ENCODE assay signal across 5 worm cellular contexts in genomic region chrX:15276241-15276640, ce11.
TF ChIP-seq lines count a peak whose summit lies in the region.

No protein-coding gene starts in this region.

TF ChIP-seq in whole organism, L1 larva, 84 proteins besides CTCF, POLR2A, EP300 and RAD21:
- TF ChIP-seq elt-2 (tag; optimal IDR thresholded peaks at IDR 0.05; lab: Kevin White, UChicago) (peak; percentile 39), unc-86 (tag; optimal IDR thresholded peaks at IDR 0.05; lab: Kevin White, UChicago) (no peak), pqm-1 (tag; optimal IDR thresholded peaks at IDR 0.05; lab: Kevin White, UChicago) (peak; percentile 22)

TF ChIP-seq in whole organism, L2 larva, 48 proteins besides CTCF, POLR2A, EP300 and RAD21:
- TF ChIP-seq mbf-1 (tag; optimal IDR thresholded peaks at IDR 0.05; lab: Kevin White, UChicago) = no peak
- no peak for TF ChIP-seq ztf-1 (GFP tag; conservative IDR thresholded peaks at IDR 0.05; lab: Robert Waterston, UW)
- no peak for TF ChIP-seq nhr-12 (tag; optimal IDR thresholded peaks at IDR 0.05; lab: Kevin White, UChicago)
- TF ChIP-seq peb-1 (tag; optimal IDR thresholded peaks at IDR 0.05; lab: Kevin White, UChicago) = no peak
- TF ChIP-seq nhr-21 (tag; optimal IDR thresholded peaks at IDR 0.05; lab: Kevin White, UChicago) = no peak
- peak; percentile 46 for TF ChIP-seq sma-9 (GFP tag; optimal IDR thresholded peaks at IDR 0.05; lab: Kevin White, UChicago)
- TF ChIP-seq sma-9 (tag; optimal IDR thresholded peaks at IDR 0.05; lab: Kevin White, UChicago) = no peak
- TF ChIP-seq Y55F3AM.14 (GFP tag; optimal IDR thresholded peaks at IDR 0.05; lab: Kevin White, UChicago) = no peak
- TF ChIP-seq nhr-237 (tag; optimal IDR thresholded peaks at IDR 0.05; lab: Kevin White, UChicago) = no peak
- TF ChIP-seq dmd-4 (tag; optimal IDR thresholded peaks at IDR 0.05; lab: Kevin White, UChicago) = no peak

TF ChIP-seq in whole organism, L3 larva, 47 proteins besides CTCF, POLR2A, EP300 and RAD21:
- TF ChIP-seq ama-1 (optimal IDR thresholded peaks at IDR 0.05; lab: Kevin White, UChicago) = no peak
- no peak for TF ChIP-seq pha-4 (tag; optimal IDR thresholded peaks at IDR 0.05; lab: Kevin White, UChicago)
- no peak for TF ChIP-seq elt-1 (tag; optimal IDR thresholded peaks at IDR 0.05; lab: Kevin White, UChicago)
- TF ChIP-seq mdl-1 (tag; optimal IDR thresholded peaks at IDR 0.05; lab: Kevin White, UChicago) = no peak
- TF ChIP-seq ceh-16 (tag; optimal IDR thresholded peaks at IDR 0.05; lab: Kevin White, UChicago) = no peak
- TF ChIP-seq R02D3.7 (tag; optimal IDR thresholded peaks at IDR 0.05; lab: Kevin White, UChicago) = no peak
- TF ChIP-seq lin-15B (tag; optimal IDR thresholded peaks at IDR 0.05; lab: Kevin White, UChicago) = no peak
- peak; percentile 60 for TF ChIP-seq pqm-1 (tag; optimal IDR thresholded peaks at IDR 0.05; lab: Kevin White, UChicago)
- TF ChIP-seq ceh-82 (tag; optimal IDR thresholded peaks at IDR 0.05; lab: Kevin White, UChicago) = no peak
- TF ChIP-seq elt-2 (tag; optimal IDR thresholded peaks at IDR 0.05; lab: Kevin White, UChicago) = peak; percentile 81

TF ChIP-seq in whole organism, L4 larva, 104 proteins besides CTCF, POLR2A, EP300 and RAD21:
- TF ChIP-seq mxl-2 (GFP tag; conservative IDR thresholded peaks at IDR 0.05; lab: Robert Waterston, UW) = no peak
- peak; percentile 5 for TF ChIP-seq nhr-77 (tag; optimal IDR thresholded peaks at IDR 0.05; lab: Kevin White, UChicago)
- TF ChIP-seq mes-2 (tag; optimal IDR thresholded peaks at IDR 0.05; lab: Kevin White, UChicago; ENCODE audit: poor library complexity, severe bottlenecking) = peak; percentile 25
- no peak for TF ChIP-seq daf-16 (GFP tag; optimal IDR thresholded peaks at IDR 0.05; lab: Kevin White, UChicago)
- TF ChIP-seq daf-16 (tag; optimal IDR thresholded peaks at IDR 0.05; lab: Kevin White, UChicago) = peak; percentile 76
- TF ChIP-seq dmd-6 (GFP tag; IDR thresholded peaks at IDR 0.05; lab: Robert Waterston, UW) = peak; percentile 69
- no peak for TF ChIP-seq attf-4 (tag; optimal IDR thresholded peaks at IDR 0.05; lab: Kevin White, UChicago)
- peak; percentile 94 for TF ChIP-seq pqm-1 (tag; optimal IDR thresholded peaks at IDR 0.05; lab: Kevin White, UChicago)
- no peak for TF ChIP-seq duxl-1 (tag; optimal IDR thresholded peaks at IDR 0.05; lab: Kevin White, UChicago; ENCODE audit: poor library complexity)
- peak; percentile 29; the same call in 1 of the 2 replicates for TF ChIP-seq tra-1 (GFP tag; IDR thresholded peaks at IDR 0.05; lab: Robert Waterston, UW)
- peak; percentile 87 for TF ChIP-seq nhr-28 (tag; optimal IDR thresholded peaks at IDR 0.05; lab: Kevin White, UChicago)

TF ChIP-seq in whole organism, young adult, 124 proteins besides CTCF, POLR2A, EP300 and RAD21:
- TF ChIP-seq let-526 (GFP tag; IDR thresholded peaks at IDR 0.05; lab: Robert Waterston, UW) (no peak), nhr-80 (tag; optimal IDR thresholded peaks at IDR 0.05; lab: Kevin White, UChicago) (peak; percentile 59), madf-6 (GFP tag; IDR thresholded peaks at IDR 0.05; lab: Robert Waterston, UW) (no peak), K12H6.12 (tag; optimal IDR thresholded peaks at IDR 0.05; lab: Kevin White, UChicago) (no peak), K11D2.4 (GFP tag; IDR thresholded peaks at IDR 0.05; lab: Robert Waterston, UW) (no peak), nhr-120 (GFP tag; IDR thresholded peaks at IDR 0.05; lab: Robert Waterston, UW) (no peak), cebp-1 (GFP tag; IDR thresholded peaks at IDR 0.05; lab: Robert Waterston, UW) (peak; percentile 86), cebp-1 (tag; optimal IDR thresholded peaks at IDR 0.05; lab: Kevin White, UChicago) (peak; percentile 88)
